4 worm cellular contexts compared by ENCODE assay signal in the genomic region with DNA sequence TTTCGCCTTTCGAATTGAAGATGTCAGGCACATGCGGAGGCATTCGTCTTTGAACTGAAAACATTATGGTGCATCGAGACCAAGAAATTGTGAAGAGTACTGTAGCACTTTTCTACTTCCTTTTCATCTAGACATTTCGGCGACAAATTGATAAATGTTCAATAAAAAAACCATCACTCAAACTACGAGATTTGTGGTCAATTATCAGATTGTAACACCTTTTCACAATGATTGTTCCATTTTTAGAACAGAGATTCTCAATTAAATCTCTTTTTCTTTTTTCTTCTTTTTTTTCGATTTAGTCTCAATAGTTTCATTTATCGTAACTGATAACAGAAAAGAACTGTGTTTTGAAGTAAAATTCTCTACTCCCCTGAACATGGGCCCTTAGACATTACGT.
TF ChIP-seq lines count a peak whose summit lies in the region.

No protein-coding gene starts in this region.

TF ChIP-seq in whole organism, L2 larva, 48 proteins besides CTCF, POLR2A, EP300 and RAD21:
- no peak for TF ChIP-seq C34F6.9 (tag; optimal IDR thresholded peaks at IDR 0.05; lab: Kevin White, UChicago)
- no peak for TF ChIP-seq ceh-82 (tag; optimal IDR thresholded peaks at IDR 0.05; lab: Kevin White, UChicago)
- peak; percentile 55 for TF ChIP-seq blmp-1 (tag; optimal IDR thresholded peaks at IDR 0.05; lab: Kevin White, UChicago; ENCODE audit: insufficient read depth)
- TF ChIP-seq ztf-1 (GFP tag; conservative IDR thresholded peaks at IDR 0.05; lab: Robert Waterston, UW), result no peak
- TF ChIP-seq nhr-21 (tag; optimal IDR thresholded peaks at IDR 0.05; lab: Kevin White, UChicago), result no peak
- no peak for TF ChIP-seq nhr-11 (tag; optimal IDR thresholded peaks at IDR 0.05; lab: Kevin White, UChicago)
- no peak for TF ChIP-seq ceh-16 (tag; optimal IDR thresholded peaks at IDR 0.05; lab: Kevin White, UChicago)
- no peak for TF ChIP-seq dmd-4 (tag; optimal IDR thresholded peaks at IDR 0.05; lab: Kevin White, UChicago)
- TF ChIP-seq sma-3 (GFP tag; optimal IDR thresholded peaks at IDR 0.05; lab: Kevin White, UChicago), result peak; percentile 30
- TF ChIP-seq elt-1 (tag; optimal IDR thresholded peaks at IDR 0.05; lab: Kevin White, UChicago), result no peak
- no peak for TF ChIP-seq nhr-77 (tag; optimal IDR thresholded peaks at IDR 0.05; lab: Kevin White, UChicago)
- TF ChIP-seq nhr-12 (tag; optimal IDR thresholded peaks at IDR 0.05; lab: Kevin White, UChicago), result no peak

TF ChIP-seq in whole organism, L3 larva, 47 proteins besides CTCF, POLR2A, EP300 and RAD21:
- TF ChIP-seq skn-1 (tag; optimal IDR thresholded peaks at IDR 0.05; lab: Kevin White, UChicago) (no peak), R02D3.7 (tag; optimal IDR thresholded peaks at IDR 0.05; lab: Kevin White, UChicago) (no peak), nhr-23 (tag; optimal IDR thresholded peaks at IDR 0.05; lab: Kevin White, UChicago) (peak; percentile 6), tbx-2 (tag; optimal IDR thresholded peaks at IDR 0.05; lab: Kevin White, UChicago) (no peak), ceh-9 (tag; optimal IDR thresholded peaks at IDR 0.05; lab: Kevin White, UChicago) (no peak), ceh-28 (tag; optimal IDR thresholded peaks at IDR 0.05; lab: Kevin White, UChicago) (no peak), ZK546.5 (tag; optimal IDR thresholded peaks at IDR 0.05; lab: Kevin White, UChicago) (no peak), snpc-4 (tag; optimal IDR thresholded peaks at IDR 0.05; lab: Kevin White, UChicago) (no peak), fkh-10 (GFP tag; optimal IDR thresholded peaks at IDR 0.05; lab: Kevin White, UChicago) (no peak), elt-3 (tag; optimal IDR thresholded peaks at IDR 0.05; lab: Kevin White, UChicago) (no peak), nhr-43 (tag; optimal IDR thresholded peaks at IDR 0.05; lab: Kevin White, UChicago; ENCODE audit: poor library complexity, severe bottlenecking) (peak; percentile 3), ztf-4 (tag; optimal IDR thresholded peaks at IDR 0.05; lab: Kevin White, UChicago) (no peak)
TF ChIP-seq in whole organism, L3 larva: peak in this region for 2.

TF ChIP-seq in whole organism, L4 larva, 104 proteins besides CTCF, POLR2A, EP300 and RAD21:
- TF ChIP-seq nhr-102 (tag; optimal IDR thresholded peaks at IDR 0.05; lab: Kevin White, UChicago) (no peak), nhr-48 (tag; optimal IDR thresholded peaks at IDR 0.05; lab: Kevin White, UChicago) (peak; percentile 1), tra-1 (GFP tag; IDR thresholded peaks at IDR 0.05; lab: Robert Waterston, UW) (0 out of 2 replicates have a peak, but pooled peaks have one; percentile 31), ama-1 (optimal IDR thresholded peaks at IDR 0.05; lab: Kevin White, UChicago) (no peak), ceh-28 (tag; optimal IDR thresholded peaks at IDR 0.05; lab: Kevin White, UChicago) (no peak), dve-1 (tag; optimal IDR thresholded peaks at IDR 0.05; lab: Kevin White, UChicago; ENCODE audit: insufficient read depth) (peak; percentile 21), nhr-28 (tag; optimal IDR thresholded peaks at IDR 0.05; lab: Kevin White, UChicago) (peak; percentile 71), dmd-6 (GFP tag; IDR thresholded peaks at IDR 0.05; lab: Robert Waterston, UW) (0 out of 2 replicates have a peak, but pooled peaks have one; percentile 9), lsy-2 (tag; optimal IDR thresholded peaks at IDR 0.05; lab: Kevin White, UChicago) (peak in 1 of 2 experiments; percentile 12)

TF ChIP-seq in whole organism, mixed stage, embryonic, 35 proteins besides CTCF, POLR2A, EP300 and RAD21:
- no peak for TF ChIP-seq mls-2 (tag; optimal IDR thresholded peaks at IDR 0.05; lab: Kevin White, UChicago)
- no peak for TF ChIP-seq lsy-2 (tag; optimal IDR thresholded peaks at IDR 0.05; lab: Kevin White, UChicago)
- TF ChIP-seq tbx-8 (GFP tag; optimal IDR thresholded peaks at IDR 0.05; lab: Kevin White, UChicago), result no peak
- TF ChIP-seq zip-8 (tag; optimal IDR thresholded peaks at IDR 0.05; lab: Kevin White, UChicago), result peak; percentile 61
